Fruit fly (Drosophila melanogaster) whole organism, pupa: Measurements from ENCODE around the gene OtopLa.

Experiments
- CG10348 ChIP-seq: fragments of 200-800 bp; sonication (Bioruptor generic); IDR thresholded peaks from 2 replicates; pipeline ENCODE4 v1.3.6; 2022; ENCODE audit warnings: missing biosample characterization, missing genetic modification characterization
- CG12605 ChIP-seq: fragments of 200-800 bp; sonication (Bioruptor generic); IDR thresholded peaks from 2 replicates; pipeline ENCODE4 v1.3.6; 2022; ENCODE audit warnings: missing biosample characterization, missing genetic modification characterization
- CG13204 ChIP-seq: fragments of 200-800 bp; sonication (Bioruptor generic); optimal IDR thresholded peaks from 2 replicates; lab custom pipeline; 2018; ENCODE audit warnings: missing biosample characterization, mild to moderate bottlenecking, missing genetic modification characterization, moderate library complexity
- CG14655 ChIP-seq: fragments of 200-800 bp; sonication (Bioruptor generic); optimal IDR thresholded peaks from 3 replicates; lab custom pipeline; 2017; ENCODE audit warnings: mild to moderate bottlenecking, missing biosample characterization, missing genetic modification reagents, missing genetic modification characterization
- CG15710 ChIP-seq: fragments of 200-800 bp; sonication (Bioruptor generic); optimal IDR thresholded peaks from 2 replicates; lab custom pipeline; 2018; ENCODE audit warnings: missing biosample characterization, mild to moderate bottlenecking, missing genetic modification characterization, moderate library complexity
- CG17806 ChIP-seq: fragments of 200-800 bp; sonication (Bioruptor generic); optimal IDR thresholded peaks from 2 replicates; lab custom pipeline; 2018; ENCODE audit warnings: missing biosample characterization, mild to moderate bottlenecking, missing genetic modification characterization, moderate library complexity
- CG32121 ChIP-seq: fragments of 200-800 bp; sonication (Bioruptor generic); IDR thresholded peaks from 2 replicates; pipeline ENCODE4 v1.3.6; 2022; ENCODE audit warnings: missing biosample characterization, missing genetic modification characterization
- CG34367 ChIP-seq: fragments of 200-800 bp; sonication (Bioruptor generic); optimal IDR thresholded peaks from 2 replicates; lab custom pipeline; 2018; ENCODE audit warnings: missing biosample characterization, mild to moderate bottlenecking, missing genetic modification characterization
- CG4496 ChIP-seq: fragments of 200-800 bp; sonication (Bioruptor generic); IDR thresholded peaks from 3 replicates; pipeline ENCODE4 v1.3.6; 2022; ENCODE audit warnings: missing biosample characterization, missing genetic modification characterization
- CG8159 ChIP-seq: fragments of 200-800 bp; sonication (Bioruptor generic); optimal IDR thresholded peaks from 3 replicates; lab custom pipeline; 2018; ENCODE audit warnings: missing biosample characterization, mild to moderate bottlenecking, missing genetic modification characterization, moderate library complexity
- CG8301 ChIP-seq: fragments of 200-800 bp; sonication (Bioruptor generic); optimal IDR thresholded peaks from 2 replicates; lab custom pipeline; 2018; ENCODE audit warnings: missing biosample characterization, mild to moderate bottlenecking, missing genetic modification characterization
- CG9948 ChIP-seq: fragments of 200-800 bp; sonication (Bioruptor generic); optimal IDR thresholded peaks from 2 replicates; lab custom pipeline; 2018; ENCODE audit warnings: missing biosample characterization, mild to moderate bottlenecking, missing genetic modification characterization, moderate library complexity
- D1 ChIP-seq: fragments of 200-800 bp; sonication (Bioruptor generic); optimal IDR thresholded peaks from 2 replicates; lab custom pipeline; 2018; ENCODE audit warnings: missing biosample characterization, mild to moderate bottlenecking, missing genetic modification characterization, moderate library complexity
- EcR ChIP-seq: fragments of 200-800 bp; sonication (Bioruptor generic); optimal IDR thresholded peaks from 3 replicates; lab custom pipeline; 2019; ENCODE audit warnings: missing biosample characterization, missing genetic modification characterization, mild to moderate bottlenecking, moderate library complexity, missing genetic modification reagents
- Ets98B ChIP-seq: fragments of 200-800 bp; sonication (Bioruptor generic); IDR thresholded peaks from 2 replicates; pipeline ENCODE4 v1.3.6; 2022; ENCODE audit warnings: missing biosample characterization, missing genetic modification characterization
- Pif1A ChIP-seq: fragments of 200-800 bp; sonication (Bioruptor generic); optimal IDR thresholded peaks from 3 replicates; lab custom pipeline; 2016; ENCODE audit warnings: missing biosample characterization, missing genetic modification characterization
- Pif1B ChIP-seq: fragments of 200-800 bp; sonication (Bioruptor generic); optimal IDR thresholded peaks from 3 replicates; lab custom pipeline; 2016; ENCODE audit warnings: missing biosample characterization, missing genetic modification characterization
- Snoo ChIP-seq: fragments of 200-800 bp; sonication (Bioruptor generic); optimal IDR thresholded peaks from 3 replicates; lab custom pipeline; 2017; ENCODE audit warnings: missing biosample characterization, mild to moderate bottlenecking, missing genetic modification characterization, inconsistent platforms
- fd96Ca ChIP-seq: fragments of 200-800 bp; sonication (Bioruptor generic); IDR thresholded peaks from 3 replicates; pipeline ENCODE4 v1.3.6; 2022; ENCODE audit warnings: missing biosample characterization, missing genetic modification characterization
- gl ChIP-seq: fragments of 200-800 bp; sonication (Bioruptor generic); optimal IDR thresholded peaks from 2 replicates; lab custom pipeline; 2018; ENCODE audit warnings: missing biosample characterization, mild to moderate bottlenecking, missing genetic modification characterization
- rn ChIP-seq: fragments of 200-800 bp; sonication (Bioruptor generic); IDR thresholded peaks from 2 replicates; pipeline ENCODE4 v1.3.6; 2022; ENCODE audit warnings: missing biosample characterization, missing genetic modification characterization

Gene OtopLa

dm6 chrX:5638588-5638987 lies 9.7 kb downstream of the OtopLa start:
- TF ChIP-seq CG13204 (GFP tag; lab: Kevin White, UChicago) (no peak), CG15710 (tag; lab: Kevin White, UChicago) (peak; percentile 40), CG8301 (tag; lab: Kevin White, UChicago) (peak; percentile 25), CG4496 (GFP tag; lab: Robert Waterston, UW) (peak; percentile 84), D1 (tag; lab: Kevin White, UChicago) (no peak), CG12605 (peak; percentile 32; the same call in 1 of the 2 replicates), CG10348 (GFP tag; lab: Robert Waterston, UW) (no peak), CG34367 (peak; percentile 15), Pif1A (no peak), fd96Ca (GFP tag; lab: Robert Waterston, UW) (peak; percentile 70), Snoo (tag; lab: Kevin White, UChicago) (no peak), CG32121 (peak; percentile 34; the same call in 1 of the 2 replicates), Ets98B (GFP tag; lab: Robert Waterston, UW) (peak; percentile 59), CG14655 (GFP tag; lab: Kevin White, UChicago) (peak; percentile 36), CG8159 (tag; lab: Kevin White, UChicago) (peak; percentile 30), EcR (no peak), CG17806 (tag; lab: Kevin White, UChicago) (no peak), CG9948 (no peak), Pif1B (GFP tag; lab: Kevin White, UChicago) (peak; percentile 26), rn (GFP tag; lab: Robert Waterston, UW) (no peak), gl (tag; lab: Kevin White, UChicago) (no peak)

DNA sequence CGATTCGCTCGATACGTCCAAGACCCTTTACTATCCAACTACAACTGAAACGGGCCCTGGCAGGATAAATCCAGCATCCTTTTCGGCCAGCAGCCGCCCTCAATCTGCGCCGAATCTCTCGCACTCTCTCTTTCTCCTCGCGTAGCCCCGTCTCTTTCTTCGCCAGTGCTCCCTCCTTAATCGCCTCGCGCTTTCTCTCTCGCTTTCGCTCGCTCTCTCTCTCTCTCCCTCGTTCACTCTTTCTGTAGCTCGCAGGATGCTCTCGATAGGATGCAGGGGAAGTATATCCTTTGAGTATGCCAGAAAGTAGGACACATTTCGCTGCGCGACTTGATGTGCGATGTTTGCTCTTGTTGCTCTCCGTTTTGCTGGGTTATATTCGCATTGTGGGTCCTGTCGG lies 10.7 kb downstream of the OtopLa start:
- no peak for TF ChIP-seq CG15710 (tag; lab: Kevin White, UChicago)
- no peak for TF ChIP-seq CG17806 (tag; lab: Kevin White, UChicago)
- no peak for TF ChIP-seq Snoo (tag; lab: Kevin White, UChicago)
- TF ChIP-seq, all 21 proteins: peak for 0

DNA sequence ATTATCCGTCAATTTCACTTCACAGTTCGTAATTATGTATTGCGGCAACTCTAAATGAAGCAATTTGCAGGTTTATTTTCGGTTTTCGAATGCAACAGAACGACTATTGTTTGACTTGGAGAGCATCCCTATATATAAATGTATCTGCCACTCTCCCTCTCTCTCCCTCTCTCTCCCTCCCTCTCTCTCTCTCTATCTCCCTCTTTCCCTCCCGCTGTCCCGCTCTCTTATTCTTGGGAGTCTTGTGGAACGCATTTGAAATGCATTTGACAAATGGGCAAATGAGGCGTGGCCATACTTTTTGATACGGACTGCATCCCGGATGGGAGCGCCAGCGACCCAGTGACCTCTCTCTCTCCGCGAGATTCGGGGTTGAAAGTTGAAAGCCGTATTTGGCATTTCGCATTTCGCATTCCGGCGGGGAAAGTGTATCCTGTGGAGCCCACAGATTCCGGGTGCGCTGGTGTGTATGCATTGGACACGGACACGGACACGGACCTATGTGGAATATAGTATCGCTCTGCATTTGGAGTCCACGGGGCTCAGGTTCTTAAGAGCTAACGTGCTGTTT lies 11.7 kb downstream of the OtopLa start:
- TF ChIP-seq CG15710 (tag; lab: Kevin White, UChicago) (no peak), CG4496 (GFP tag; lab: Robert Waterston, UW) (no peak), Ets98B (GFP tag; lab: Robert Waterston, UW) (no peak), CG34367 (no peak), CG8159 (tag; lab: Kevin White, UChicago) (no peak), CG10348 (GFP tag; lab: Robert Waterston, UW) (no peak), CG13204 (GFP tag; lab: Kevin White, UChicago) (no peak), EcR (no peak), gl (tag; lab: Kevin White, UChicago) (no peak), Pif1B (GFP tag; lab: Kevin White, UChicago) (no peak), D1 (tag; lab: Kevin White, UChicago) (no peak), CG14655 (GFP tag; lab: Kevin White, UChicago) (no peak), CG8301 (tag; lab: Kevin White, UChicago) (no peak), CG12605 (no peak), Pif1A (no peak)

- no peak for TF ChIP-seq gl (tag; lab: Kevin White, UChicago)
- no peak for TF ChIP-seq D1 (tag; lab: Kevin White, UChicago)
- 0 out of 3 replicates have a peak, but pooled peaks have one; percentile 48 for TF ChIP-seq CG4496 (GFP tag; lab: Robert Waterston, UW)
- TF ChIP-seq CG32121 = peak; percentile 50; the same call in 1 of the 2 replicates
- no peak for TF ChIP-seq CG12605
- peak; percentile 68 for TF ChIP-seq fd96Ca (GFP tag; lab: Robert Waterston, UW)
- TF ChIP-seq Ets98B (GFP tag; lab: Robert Waterston, UW) = peak; percentile 40
Observed at dm6 chrX:5634714-5635113, 13.6 kb downstream of the OtopLa start.

DNA sequence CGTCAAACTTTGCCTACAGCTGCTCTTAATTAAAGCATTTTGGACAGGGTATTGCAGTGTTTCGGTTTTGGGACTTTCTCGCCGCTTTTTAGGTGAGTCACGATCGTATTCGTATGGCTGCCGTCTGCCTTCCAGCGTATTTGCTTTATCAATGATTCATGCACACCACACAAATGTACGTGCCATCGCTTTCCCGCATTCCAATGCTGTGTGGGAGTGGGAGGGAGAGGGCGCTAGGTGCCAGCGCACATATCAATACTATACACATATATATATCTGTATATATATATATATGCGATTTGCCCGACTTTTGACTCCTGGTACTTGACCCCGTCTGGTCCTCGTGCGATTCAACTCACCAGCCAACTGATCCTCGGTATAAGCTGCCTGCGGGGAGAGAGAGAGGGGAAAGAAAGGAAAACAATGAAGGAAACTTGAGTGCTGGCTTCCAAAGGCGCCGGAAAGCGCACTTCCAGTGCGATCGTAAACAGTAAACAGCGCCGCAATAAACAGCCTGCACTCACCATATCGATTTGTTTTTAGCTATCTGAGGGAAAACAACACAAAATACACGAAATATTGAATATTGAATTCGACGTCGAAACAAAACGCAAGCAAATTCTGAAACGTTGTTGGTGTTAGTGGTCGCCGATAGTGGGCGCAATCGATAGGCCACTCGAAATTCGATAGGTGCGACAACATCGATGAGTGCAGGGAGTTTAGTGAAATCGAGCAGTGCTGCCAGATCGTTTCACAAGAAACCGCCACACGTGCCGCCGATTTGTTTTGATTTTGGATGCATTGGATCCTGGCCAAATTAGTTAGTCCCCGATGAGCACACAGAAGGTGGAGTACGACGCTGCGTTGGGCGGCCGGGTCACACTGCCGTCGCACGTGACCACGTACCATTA lies 26.1 kb downstream of the OtopLa start, which contains the start of the genes Mlc-c and Pop1:
Mlc-c (minus strand) TSS at position 647 of the 911 bp plus-strand sequence.
Pop1 (plus strand) TSS at position 756 of the 911 bp plus-strand sequence.
- TF ChIP-seq Pif1B (GFP tag; lab: Kevin White, UChicago) (no peak), fd96Ca (GFP tag; lab: Robert Waterston, UW) (no peak), EcR (peak; percentile 74)

DNA sequence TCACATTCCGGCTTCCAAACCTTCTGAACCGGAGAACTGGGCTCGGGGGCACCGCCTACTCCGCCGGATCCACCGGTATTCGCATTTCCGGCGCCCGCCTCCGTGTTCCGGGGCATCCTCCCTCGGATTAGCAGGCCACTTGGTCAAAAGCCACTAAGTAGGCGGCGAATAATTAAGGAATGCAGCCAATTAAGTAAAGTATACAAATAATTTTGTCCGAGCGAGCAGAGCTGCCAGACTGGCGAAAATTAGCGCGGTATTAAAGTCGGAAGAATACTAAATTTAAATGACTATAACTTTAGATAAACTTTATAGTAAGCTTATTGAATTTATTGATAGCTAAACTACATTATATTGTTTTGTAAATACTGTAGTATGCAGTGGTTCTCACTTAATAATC lies 29.7 kb downstream of the OtopLa start, which contains the start of gene RhoGAP5A:
RhoGAP5A (minus strand) TSS at position 245 of the 400 bp plus-strand sequence.
- no peak for TF ChIP-seq Ets98B (GFP tag; lab: Robert Waterston, UW)
- no peak for TF ChIP-seq CG13204 (GFP tag; lab: Kevin White, UChicago)
- TF ChIP-seq CG8159 (tag; lab: Kevin White, UChicago) = no peak
- TF ChIP-seq Snoo (tag; lab: Kevin White, UChicago) = no peak
- no peak for TF ChIP-seq CG4496 (GFP tag; lab: Robert Waterston, UW)
- TF ChIP-seq CG34367 = no peak
- no peak for TF ChIP-seq D1 (tag; lab: Kevin White, UChicago)
- no peak for TF ChIP-seq CG12605
